Fruit fly (Drosophila melanogaster): ENCODE results near the gene dnd.

dm6 chr3R:21886861-21887587 lies at the start of gene dnd, which contains the start of gene CG6678:
- TF ChIP-seq CG4318 (GFP tag; optimal IDR thresholded peaks at IDR 0.05) (no peak), spab (GFP tag; optimal IDR thresholded peaks at IDR 0.05) (no peak)
